Worm (Caenorhabditis elegans) whole organism, L2 larva: ENCODE data around the gene Y62F5A.12.
A peak's percentile ranks its signal among the peaks of the same experiment; 100 is the strongest.

Source experiments
- C34F6.9 ChIP-seq: fragments of 150-350 bp; optimal IDR thresholded peaks from 2 replicates; lab custom pipeline; 2014; ENCODE audit warnings: missing biosample characterization, missing genetic modification characterization
- F13H6.1 ChIP-seq: sonication (generic microtip); optimal IDR thresholded peaks from 2 replicates; lab custom pipeline; 2016; ENCODE audit warnings: missing genetic modification characterization, missing compliant biosample characterization
- R02D3.7 ChIP-seq: fragments of 150-350 bp; optimal IDR thresholded peaks from 2 replicates; lab custom pipeline; 2014; ENCODE audit warnings: missing biosample characterization, missing genetic modification characterization
- Y55F3AM.14 ChIP-seq: fragments of 200-800 bp; sonication (Bioruptor generic); optimal IDR thresholded peaks from 2 replicates; lab custom pipeline; 2018; ENCODE audit warnings: mild to moderate bottlenecking, missing genetic modification characterization, missing compliant biosample characterization
- ZK546.5 ChIP-seq: sonication (generic microtip); optimal IDR thresholded peaks from 2 replicates; lab custom pipeline; 2017; ENCODE audit warnings: missing biosample characterization, missing genetic modification characterization
- alr-1 ChIP-seq: fragments of 150-350 bp; optimal IDR thresholded peaks from 2 replicates; lab custom pipeline; 2014; ENCODE audit warnings: missing biosample characterization, missing genetic modification characterization
- aly-2 ChIP-seq: fragments of 150-350 bp; optimal IDR thresholded peaks from 2 replicates; lab custom pipeline; 2014; ENCODE audit warnings: missing biosample characterization, missing genetic modification characterization
- ama-1 ChIP-seq: fragments of 150-350 bp; optimal IDR thresholded peaks from 2 replicates; lab custom pipeline; 2018; ENCODE audit warnings: inconsistent platforms
- blmp-1 ChIP-seq: sonication (generic microtip); optimal IDR thresholded peaks from 2 replicates; lab custom pipeline; 2017; ENCODE audit warnings: missing genetic modification characterization, mild to moderate bottlenecking, missing compliant biosample characterization, antibody characterized with exemption, moderate library complexity; ENCODE audit not compliant: insufficient read depth
- ceh-16 ChIP-seq: fragments of 150-350 bp; optimal IDR thresholded peaks from 2 replicates; lab custom pipeline; 2014; ENCODE audit warnings: missing biosample characterization, missing genetic modification characterization
- ceh-82 ChIP-seq: fragments of 150-350 bp; optimal IDR thresholded peaks from 2 replicates; lab custom pipeline; 2014; ENCODE audit warnings: missing biosample characterization, missing genetic modification characterization
- dmd-4 ChIP-seq: sonication (generic microtip); optimal IDR thresholded peaks from 2 replicates; lab custom pipeline; 2017; ENCODE audit warnings: missing biosample characterization, missing genetic modification characterization
- egl-27 ChIP-seq: sonication (generic microtip); optimal IDR thresholded peaks from 3 replicates; lab custom pipeline; 2017; ENCODE audit warnings: missing biosample characterization, missing genetic modification reagents, missing genetic modification characterization
- elt-1 ChIP-seq: fragments of 150-350 bp; optimal IDR thresholded peaks from 2 replicates; lab custom pipeline; 2014; ENCODE audit warnings: missing biosample characterization, missing genetic modification characterization
- elt-3 ChIP-seq: sonication (generic microtip); optimal IDR thresholded peaks from 2 replicates; lab custom pipeline; 2017; ENCODE audit warnings: missing biosample characterization, missing genetic modification characterization
- fos-1 ChIP-seq: fragments of 150-350 bp; optimal IDR thresholded peaks from 2 replicates; lab custom pipeline; 2014; ENCODE audit warnings: missing biosample characterization, missing genetic modification characterization
- gmeb-1 ChIP-seq: fragments of 150-350 bp; optimal IDR thresholded peaks from 2 replicates; lab custom pipeline; 2014; ENCODE audit warnings: missing biosample characterization, missing genetic modification characterization
- lin-11 ChIP-seq: fragments of 150-350 bp; sonication (generic microtip); optimal IDR thresholded peaks from 2 replicates; lab custom pipeline; 2014; ENCODE audit warnings: missing biosample characterization, missing genetic modification characterization, inconsistent platforms, mixed read lengths
- lin-13 ChIP-seq: fragments of 150-350 bp; optimal IDR thresholded peaks from 2 replicates; lab custom pipeline; 2014; ENCODE audit warnings: missing biosample characterization, missing genetic modification reagents, missing genetic modification characterization
- lin-39 ChIP-seq: fragments of 150-350 bp; optimal IDR thresholded peaks from 2 replicates; lab custom pipeline; 2014; ENCODE audit warnings: missing biosample characterization, missing genetic modification reagents, missing genetic modification characterization
- lsy-2 ChIP-seq, 2 experiments: fragments of 150-350 bp in 1 of 2; sonication (generic microtip) in 1 of 2; optimal IDR thresholded peaks; 2 replicates each; lab custom pipeline; 2014 to 2017; ENCODE audit warnings: missing biosample characterization in 2 of 2, missing genetic modification characterization in 2 of 2
- mab-5 ChIP-seq: fragments of 150-350 bp; optimal IDR thresholded peaks from 2 replicates; lab custom pipeline; 2014; ENCODE audit warnings: missing biosample characterization, missing genetic modification characterization
- mbf-1 ChIP-seq: sonication (generic microtip); optimal IDR thresholded peaks from 2 replicates; lab custom pipeline; 2017; ENCODE audit warnings: missing biosample characterization, missing genetic modification characterization
- mdl-1 ChIP-seq, 2 experiments: fragments of 150-350 bp in 1 of 2; sonication (generic microtip) in 1 of 2; optimal IDR thresholded peaks; 2 replicates each; lab custom pipeline; 2017; ENCODE audit warnings: missing biosample characterization in 2 of 2, missing genetic modification characterization in 2 of 2
- nhr-10 ChIP-seq: sonication (generic microtip); optimal IDR thresholded peaks from 2 replicates; lab custom pipeline; 2017; ENCODE audit warnings: missing biosample characterization, missing genetic modification characterization
- nhr-11 ChIP-seq: fragments of 150-350 bp; optimal IDR thresholded peaks from 2 replicates; lab custom pipeline; 2014; ENCODE audit warnings: missing biosample characterization, missing genetic modification characterization
- nhr-12 ChIP-seq: fragments of 150-350 bp; optimal IDR thresholded peaks from 2 replicates; lab custom pipeline; 2014; ENCODE audit warnings: missing biosample characterization, missing genetic modification characterization
- nhr-129 ChIP-seq: fragments of 150-350 bp; optimal IDR thresholded peaks from 2 replicates; lab custom pipeline; 2014; ENCODE audit warnings: missing biosample characterization, missing genetic modification characterization
- nhr-21 ChIP-seq: fragments of 150-350 bp; optimal IDR thresholded peaks from 2 replicates; lab custom pipeline; 2014; ENCODE audit warnings: missing biosample characterization, missing genetic modification characterization
- nhr-23 ChIP-seq: fragments of 150-350 bp; optimal IDR thresholded peaks from 2 replicates; lab custom pipeline; 2014; ENCODE audit warnings: missing biosample characterization, missing genetic modification reagents, missing genetic modification characterization
- nhr-237 ChIP-seq: fragments of 150-350 bp; optimal IDR thresholded peaks from 2 replicates; lab custom pipeline; 2014; ENCODE audit warnings: missing biosample characterization, missing genetic modification characterization
- nhr-25 ChIP-seq: fragments of 150-350 bp; sonication (generic microtip); optimal IDR thresholded peaks from 3 replicates; lab custom pipeline; 2014; ENCODE audit warnings: missing biosample characterization, missing genetic modification characterization
- nhr-6 ChIP-seq: fragments of 150-350 bp; optimal IDR thresholded peaks from 2 replicates; lab custom pipeline; 2014; ENCODE audit warnings: missing biosample characterization, missing genetic modification characterization
- nhr-77 ChIP-seq: fragments of 150-350 bp; optimal IDR thresholded peaks from 2 replicates; lab custom pipeline; 2014; ENCODE audit warnings: missing biosample characterization, missing genetic modification characterization
- sem-4 ChIP-seq: fragments of 150-350 bp; optimal IDR thresholded peaks from 2 replicates; lab custom pipeline; 2014; ENCODE audit warnings: missing biosample characterization, missing genetic modification reagents, missing genetic modification characterization
- skn-1 ChIP-seq: sonication (generic microtip); optimal IDR thresholded peaks from 2 replicates; lab custom pipeline; 2017; ENCODE audit warnings: missing biosample characterization, missing genetic modification characterization
- sma-3 ChIP-seq: sonication (generic microtip); optimal IDR thresholded peaks from 2 replicates; lab custom pipeline; 2016; ENCODE audit warnings: missing genetic modification reagents, missing genetic modification characterization, missing compliant biosample characterization
- sma-9 ChIP-seq, 2 experiments: fragments of 150-350 bp in 1 of 2; sonication (generic microtip) in 1 of 2; optimal IDR thresholded peaks; 2 replicates each; lab custom pipeline; 2014 to 2016; ENCODE audit warnings: missing genetic modification characterization in 2 of 2, mild to moderate bottlenecking in 1 of 2, missing biosample characterization in 1 of 2, missing compliant biosample characterization in 1 of 2, missing genetic modification reagents in 1 of 2, moderate library complexity in 1 of 2
- snpc-4 ChIP-seq: fragments of 150-350 bp; optimal IDR thresholded peaks from 2 replicates; lab custom pipeline; 2014; ENCODE audit warnings: missing biosample characterization, missing genetic modification characterization
- unc-39 ChIP-seq: fragments of 150-350 bp; optimal IDR thresholded peaks from 2 replicates; lab custom pipeline; 2014; ENCODE audit warnings: missing biosample characterization, missing genetic modification characterization
- unc-55 ChIP-seq: fragments of 150-350 bp; sonication (generic microtip); optimal IDR thresholded peaks from 3 replicates; lab custom pipeline; 2014; ENCODE audit warnings: missing biosample characterization, missing genetic modification reagents, missing genetic modification characterization
- unc-62 ChIP-seq: fragments of 150-350 bp; optimal IDR thresholded peaks from 2 replicates; lab custom pipeline; 2014; ENCODE audit warnings: missing biosample characterization, missing genetic modification reagents, missing genetic modification characterization
- zag-1 ChIP-seq: fragments of 150-350 bp; optimal IDR thresholded peaks from 2 replicates; lab custom pipeline; 2014; ENCODE audit warnings: missing biosample characterization, missing genetic modification characterization
- ztf-1 ChIP-seq: fragments of 200-800 bp; sonication (Bioruptor generic); conservative IDR thresholded peaks from 2 replicates; pipeline ENCODE4 v1.3.6; 2022; ENCODE audit warnings: missing genetic modification characterization, missing compliant biosample characterization
- ztf-11 ChIP-seq: sonication (generic microtip); optimal IDR thresholded peaks from 2 replicates; lab custom pipeline; 2017; ENCODE audit warnings: missing biosample characterization, missing genetic modification characterization
- ztf-4 ChIP-seq: fragments of 150-350 bp; optimal IDR thresholded peaks from 2 replicates; lab custom pipeline; 2014; ENCODE audit warnings: missing biosample characterization, missing genetic modification characterization

Gene Y62F5A.12

ce11 chrII:11547254-11547687 is 13.0 kb upstream of the Y62F5A.12 start, which contains the start of gene F54D5.7 (continued):
- TF ChIP-seq lsy-2 (tag; optimal IDR thresholded peaks at IDR 0.05; lab: Kevin White, UChicago) (peak; percentile 24 to 75), nhr-21 (tag; lab: Kevin White, UChicago) (peak; percentile 61), nhr-12 (tag; lab: Kevin White, UChicago) (no peak), sma-3 (GFP tag; lab: Kevin White, UChicago) (peak; percentile 43), lin-13 (GFP tag; lab: Kevin White, UChicago) (peak; percentile 50), mab-5 (tag; lab: Kevin White, UChicago) (no peak), ama-1 (lab: Kevin White, UChicago) (peak; percentile 99), aly-2 (tag; lab: Kevin White, UChicago) (peak; percentile 37), F13H6.1 (peak; percentile 37)

- TF ChIP-seq sma-9 (GFP tag; optimal IDR thresholded peaks at IDR 0.05; lab: Kevin White, UChicago) (no peak), sma-9 (tag; optimal IDR thresholded peaks at IDR 0.05; lab: Kevin White, UChicago) (no peak), unc-55 (GFP tag; lab: Kevin White, UChicago) (no peak), unc-62 (no peak), ZK546.5 (no peak), ama-1 (lab: Kevin White, UChicago) (no peak), F13H6.1 (no peak), snpc-4 (tag; lab: Kevin White, UChicago) (no peak), skn-1 (tag; lab: Kevin White, UChicago) (no peak), ceh-82 (no peak), nhr-10 (tag; lab: Kevin White, UChicago) (no peak)
Observed at ce11 chrII:11545952-11546325, 11.7 kb upstream of the Y62F5A.12 start.

ce11 chrII:11545299-11545951 is 11.1 kb upstream of the Y62F5A.12 start, which contains the start of gene dnj-13:
TSS of gene dnj-13 (plus strand) at chrII:11545701.
- TF ChIP-seq lin-39 (tag; lab: Kevin White, UChicago) (peak; percentile 30), mdl-1 (tag; optimal IDR thresholded peaks at IDR 0.05; lab: Kevin White, UChicago) (peak; percentile 53 to 78), snpc-4 (tag; lab: Kevin White, UChicago) (peak; percentile 78), skn-1 (tag; lab: Kevin White, UChicago) (peak; percentile 61), zag-1 (tag; lab: Kevin White, UChicago) (peak; percentile 70), C34F6.9 (tag; lab: Kevin White, UChicago) (peak; percentile 92), fos-1 (tag; lab: Kevin White, UChicago) (peak; percentile 81), R02D3.7 (tag; lab: Kevin White, UChicago) (peak; percentile 52), unc-55 (GFP tag; lab: Kevin White, UChicago) (peak; percentile 95), alr-1 (tag; lab: Kevin White, UChicago) (peak; percentile 7), gmeb-1 (tag; lab: Kevin White, UChicago) (peak; percentile 90), ztf-1 (no peak), nhr-21 (tag; lab: Kevin White, UChicago) (peak; percentile 90), blmp-1 (peak; percentile 66), sma-3 (GFP tag; lab: Kevin White, UChicago) (peak; percentile 98), nhr-10 (tag; lab: Kevin White, UChicago) (peak; percentile 82), nhr-11 (tag; lab: Kevin White, UChicago) (no peak), sma-9 (GFP tag; optimal IDR thresholded peaks at IDR 0.05; lab: Kevin White, UChicago) (peak; percentile 97), sma-9 (tag; optimal IDR thresholded peaks at IDR 0.05; lab: Kevin White, UChicago) (no peak), nhr-12 (tag; lab: Kevin White, UChicago) (no peak), nhr-23 (tag; lab: Kevin White, UChicago) (no peak), nhr-129 (tag; lab: Kevin White, UChicago) (peak; percentile 86), elt-1 (tag; lab: Kevin White, UChicago) (no peak), lin-13 (GFP tag; lab: Kevin White, UChicago) (peak; percentile 92), nhr-237 (tag; lab: Kevin White, UChicago) (peak; percentile 43), nhr-25 (tag; lab: Kevin White, UChicago) (peak; percentile 87), unc-62 (peak; percentile 32), egl-27 (tag; lab: Kevin White, UChicago) (peak; percentile 76), elt-3 (no peak), nhr-77 (tag; lab: Kevin White, UChicago) (peak; percentile 82), dmd-4 (peak; percentile 14), ztf-11 (no peak), lin-11 (tag; lab: Kevin White, UChicago) (peak; percentile 88), unc-39 (tag; lab: Kevin White, UChicago) (no peak), ZK546.5 (peak; percentile 38), sem-4 (tag; lab: Kevin White, UChicago) (peak; percentile 96), ztf-4 (tag; lab: Kevin White, UChicago) (peak; percentile 89), mab-5 (tag; lab: Kevin White, UChicago) (peak; percentile 91), Y55F3AM.14 (peak; percentile 94), mbf-1 (no peak), aly-2 (tag; lab: Kevin White, UChicago) (no peak), ceh-16 (tag; lab: Kevin White, UChicago) (peak; percentile 58), ceh-82 (peak; percentile 54), nhr-6 (tag; lab: Kevin White, UChicago) (peak; percentile 89), F13H6.1 (peak; percentile 96)
